Worm (Caenorhabditis elegans): Measurements from ENCODE around the gene nhr-173.

DNA sequence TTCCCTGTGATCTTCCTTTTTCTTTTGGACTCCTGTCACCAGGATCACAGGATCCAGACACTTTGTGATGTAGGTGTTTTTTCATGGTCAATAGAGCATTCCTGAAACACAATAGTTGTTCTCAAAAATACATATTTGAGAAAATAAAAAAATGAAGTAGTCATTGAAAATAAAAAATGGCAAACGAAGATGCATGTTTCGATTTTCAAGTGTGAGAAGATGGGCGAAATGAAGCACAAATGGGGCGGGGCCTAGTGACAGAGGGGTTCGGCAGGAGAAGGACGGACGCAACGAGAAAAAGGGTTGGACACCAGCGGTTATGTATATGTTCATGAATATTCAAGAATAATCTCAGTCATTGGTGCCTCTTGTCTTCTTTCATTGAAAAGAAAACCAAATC lies 34.7 kb downstream of the nhr-173 start, which contains the start of gene F38B6.6:
- TF ChIP-seq unc-62 (GFP tag; optimal IDR thresholded peaks at IDR 0.05), result no peak
- TF ChIP-seq zag-1 (tag; optimal IDR thresholded peaks at IDR 0.05), result no peak
- TF ChIP-seq crh-2 (tag; optimal IDR thresholded peaks at IDR 0.05), result no peak
- no peak for TF ChIP-seq ztf-11 (tag; optimal IDR thresholded peaks at IDR 0.05)
- TF ChIP-seq nhr-23 (tag; optimal IDR thresholded peaks at IDR 0.05), result no peak
- TF ChIP-seq blmp-1 (tag; optimal IDR thresholded peaks at IDR 0.05; ENCODE audit: insufficient read depth), result no peak
- TF ChIP-seq ztf-4 (tag; optimal IDR thresholded peaks at IDR 0.05), result no peak
- no peak for TF ChIP-seq R02D3.7 (tag; optimal IDR thresholded peaks at IDR 0.05)
- TF ChIP-seq nhr-12 (tag; optimal IDR thresholded peaks at IDR 0.05), result no peak
- no peak for TF ChIP-seq egl-27 (tag; optimal IDR thresholded peaks at IDR 0.05)
- no peak for TF ChIP-seq lsy-2 (tag; optimal IDR thresholded peaks at IDR 0.05)
- no peak for TF ChIP-seq snpc-4 (tag; optimal IDR thresholded peaks at IDR 0.05)
- no peak for TF ChIP-seq gmeb-1 (tag; optimal IDR thresholded peaks at IDR 0.05)
- TF ChIP-seq unc-39 (tag; optimal IDR thresholded peaks at IDR 0.05), result no peak
